Worm (Caenorhabditis elegans) whole organism, late embryonic: ENCODE data around the gene E02H9.6.

Experiments
- ama-1 ChIP-seq: fragments of 150-350 bp; optimal IDR thresholded peaks from 2 replicates; lab custom pipeline; 2014
- dmd-4 ChIP-seq: sonication (generic microtip); optimal IDR thresholded peaks from 2 replicates; lab custom pipeline; 2016; ENCODE audit warnings: borderline replicate concordance, missing genetic modification characterization, missing compliant biosample characterization
- elt-2 ChIP-seq: sonication (generic microtip); optimal IDR thresholded peaks from 2 replicates; lab custom pipeline; 2016; ENCODE audit warnings: missing genetic modification reagents, missing genetic modification characterization, missing compliant biosample characterization
- ets-4 ChIP-seq: sonication (generic microtip); optimal IDR thresholded peaks from 2 replicates; lab custom pipeline; 2016; ENCODE audit warnings: missing genetic modification characterization, missing compliant biosample characterization
- lin-11 ChIP-seq: fragments of 200-800 bp; sonication (Bioruptor generic); optimal IDR thresholded peaks from 2 replicates; lab custom pipeline; 2018; ENCODE audit warnings: mild to moderate bottlenecking, missing genetic modification characterization, missing compliant biosample characterization
- pha-4 ChIP-seq: fragments of 150-350 bp; optimal IDR thresholded peaks from 2 replicates; lab custom pipeline; 2018; ENCODE audit warnings: missing biosample characterization, missing genetic modification reagents, missing genetic modification characterization
- unc-55 ChIP-seq: sonication (generic microtip); optimal IDR thresholded peaks from 2 replicates; lab custom pipeline; 2017; ENCODE audit warnings: missing biosample characterization, missing genetic modification reagents, missing genetic modification characterization

ce11 chrIII:2482754-2483153, 46.8 kb downstream of the E02H9.6 start:
- no peak for TF ChIP-seq lin-11 (tag; lab: Kevin White, UChicago)
- no peak for TF ChIP-seq elt-2 (tag; lab: Kevin White, UChicago)
- no peak for TF ChIP-seq ets-4 (tag; lab: Kevin White, UChicago)
- TF ChIP-seq pha-4: no peak
- TF ChIP-seq unc-55: no peak
- TF ChIP-seq dmd-4 (tag; lab: Kevin White, UChicago): no peak
- no peak for TF ChIP-seq ama-1 (lab: Kevin White, UChicago)
